Fruit fly (Drosophila melanogaster): ENCODE measurements around the gene CG13678.

- TF ChIP-seq CG11723 (GFP tag; optimal IDR thresholded peaks at IDR 0.05) = no peak
- no peak for TF ChIP-seq CG3838 (GFP tag; optimal IDR thresholded peaks at IDR 0.05)
- no peak for TF ChIP-seq bowl (GFP tag; IDR thresholded peaks at IDR 0.05)
- TF ChIP-seq toy (GFP tag; IDR thresholded peaks at IDR 0.05) = no peak
- no peak for TF ChIP-seq CG31224 (GFP tag; IDR thresholded peaks at IDR 0.05)
- peak in 1 of 2 experiments; percentile 20 for TF ChIP-seq Pdp1 (GFP tag; optimal IDR thresholded peaks at IDR 0.05)
These were observed 34.5 kb upstream of the CG13678 start for dm6 chr3L:8187397-8187811.

Measured in whole organism, embryonic.